Fruit fly (Drosophila melanogaster): Measurements from ENCODE around the gene CG3301.

Gene CG3301

dm6 chr3R:21295004-21295403 is 19.0 kb upstream of the CG3301 start:
- TF ChIP-seq CG7045 (GFP tag; optimal IDR thresholded peaks at IDR 0.05) = peak; percentile 31
- no peak for TF ChIP-seq CG5204 (GFP tag; optimal IDR thresholded peaks at IDR 0.05)
- peak; percentile 11 for TF ChIP-seq toe (GFP tag; optimal IDR thresholded peaks at IDR 0.05)
- TF ChIP-seq Clk (GFP tag; optimal IDR thresholded peaks at IDR 0.05) = peak; percentile 2

DNA sequence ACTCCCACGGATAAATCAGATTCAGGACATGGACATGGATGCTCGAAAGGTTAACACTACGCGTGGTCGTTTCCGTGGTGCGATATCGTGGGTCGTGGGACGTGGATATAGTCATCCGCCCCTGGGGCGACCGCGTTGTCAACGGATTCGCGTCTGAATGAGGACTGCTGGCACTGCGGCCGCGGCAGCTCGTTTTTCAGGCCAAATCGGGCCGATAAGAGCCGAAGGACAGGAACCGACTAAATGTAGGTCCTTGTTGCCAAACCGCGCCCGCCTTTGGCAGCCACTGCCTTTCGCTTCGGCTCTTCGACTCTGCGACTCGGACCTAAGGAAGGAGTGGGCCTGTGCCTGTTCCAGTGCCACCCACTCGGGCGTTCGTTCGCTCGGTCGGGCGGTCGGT is 17.8 kb upstream of the CG3301 start, which contains the start of gene SIFaR:
Gene SIFaR, minus strand, starts transcription at position 166 of the 400 bp plus-strand sequence.
- TF ChIP-seq CG14711 (tag; optimal IDR thresholded peaks at IDR 0.05) (no peak), Crg-1 (GFP tag; optimal IDR thresholded peaks at IDR 0.05) (no peak), cnc (optimal IDR thresholded peaks at IDR 0.05) (no peak), ovo (GFP tag; optimal IDR thresholded peaks at IDR 0.05) (no peak)

- TF ChIP-seq CG1620 (GFP tag; optimal IDR thresholded peaks at IDR 0.05) = no peak
- TF ChIP-seq Clk (GFP tag; optimal IDR thresholded peaks at IDR 0.05) = no peak
Measured at dm6 chr3R:21289071-21289613, 13.1 kb upstream of the CG3301 start.

- TF ChIP-seq tj (GFP tag; optimal IDR thresholded peaks at IDR 0.05) (no peak), CG14711 (tag; optimal IDR thresholded peaks at IDR 0.05) (no peak), Crg-1 (GFP tag; optimal IDR thresholded peaks at IDR 0.05) (no peak), toe (GFP tag; optimal IDR thresholded peaks at IDR 0.05) (no peak), cnc (optimal IDR thresholded peaks at IDR 0.05) (no peak)
Measured at dm6 chr3R:21288462-21288861, 12.4 kb upstream of the CG3301 start.

dm6 chr3R:21282897-21283296 is 6.8 kb upstream of the CG3301 start, which contains the start of gene CG17298:
CG17298 (plus strand) TSS chr3R:21283197.
- no peak for TF ChIP-seq tj (GFP tag; optimal IDR thresholded peaks at IDR 0.05)
- TF ChIP-seq CG14711 (tag; optimal IDR thresholded peaks at IDR 0.05) = no peak
- TF ChIP-seq cnc (optimal IDR thresholded peaks at IDR 0.05) = no peak
- TF ChIP-seq bab1 (GFP tag; optimal IDR thresholded peaks at IDR 0.05) = no peak
- no peak for TF ChIP-seq pad (GFP tag; optimal IDR thresholded peaks at IDR 0.05)
- no peak for TF ChIP-seq Mnt (GFP tag; optimal IDR thresholded peaks at IDR 0.05)

DNA sequence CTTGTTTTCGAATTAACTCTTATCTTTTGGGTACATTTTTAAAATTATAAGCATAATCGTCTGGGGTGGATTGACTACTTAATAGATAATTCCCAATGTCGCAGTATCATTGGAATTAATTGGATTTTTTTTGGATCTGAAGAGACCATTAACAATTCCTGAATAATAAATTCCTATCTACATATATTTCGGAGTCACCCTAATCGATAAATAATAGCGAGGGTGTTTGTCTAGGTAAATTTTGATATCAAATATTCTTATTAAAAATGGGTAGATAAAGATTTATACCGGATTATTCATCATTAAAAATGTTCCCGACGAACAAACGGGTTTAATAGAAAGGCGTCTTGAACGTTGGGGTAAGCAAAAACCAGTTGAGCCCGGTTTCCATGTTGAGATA is 1.2 kb downstream of the CG3301 start:
- TF ChIP-seq kay (GFP tag; ENCODE audit: borderline replicate concordance) = peak; percentile 90
- no peak for TF ChIP-seq Hr96 (GFP tag; optimal IDR thresholded peaks at IDR 0.05)

DNA sequence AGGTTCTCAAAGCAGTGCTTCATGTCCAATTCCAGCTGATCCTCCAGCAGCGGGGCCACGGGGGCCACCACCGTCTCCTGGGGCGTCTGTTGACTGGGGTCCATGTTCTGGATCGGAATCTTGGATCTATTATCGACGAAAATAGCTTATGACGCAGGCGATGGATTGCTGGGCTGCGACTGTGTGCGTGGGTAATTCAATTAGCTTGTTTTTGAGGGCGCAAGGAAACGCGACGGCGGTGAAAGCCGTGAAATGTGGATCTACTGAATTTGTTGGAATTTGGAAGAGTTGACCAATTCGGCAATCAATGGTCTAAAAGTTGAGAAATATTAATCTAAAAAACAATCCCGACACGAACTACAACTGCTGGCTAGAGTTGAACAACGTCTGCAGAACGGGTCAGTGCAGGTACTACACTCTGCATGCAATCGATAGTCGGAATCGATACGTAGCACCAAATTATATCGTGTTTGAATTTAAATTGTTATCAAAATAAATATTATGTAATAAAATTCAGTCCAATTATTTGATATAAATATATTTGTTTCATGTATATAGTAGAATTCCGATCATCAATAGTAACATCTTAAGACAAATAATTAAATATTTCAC is 2.5 kb downstream of the CG3301 start, which contains the start of gene CG3308:
Gene CG3308, minus strand, starts transcription at position 391 of the 612 bp plus-strand sequence.
- peak; percentile 65 for TF ChIP-seq Mnt (GFP tag; optimal IDR thresholded peaks at IDR 0.05)
- TF ChIP-seq kay (GFP tag; ENCODE audit: borderline replicate concordance) = peak; percentile 79
- peak; percentile 51 for TF ChIP-seq CG12768 (GFP tag; optimal IDR thresholded peaks at IDR 0.05)
- no peak for TF ChIP-seq cnc (optimal IDR thresholded peaks at IDR 0.05)
- peak; percentile 56 for TF ChIP-seq CG11617 (GFP tag; optimal IDR thresholded peaks at IDR 0.05)
- TF ChIP-seq CG14711 (tag; optimal IDR thresholded peaks at IDR 0.05) = peak; percentile 51
- TF ChIP-seq bab1 (GFP tag; optimal IDR thresholded peaks at IDR 0.05) = peak; percentile 57
- TF ChIP-seq tj (GFP tag; optimal IDR thresholded peaks at IDR 0.05) = no peak
- peak; percentile 72 for TF ChIP-seq Crg-1 (GFP tag; optimal IDR thresholded peaks at IDR 0.05)
- peak; percentile 60 for TF ChIP-seq pad (GFP tag; optimal IDR thresholded peaks at IDR 0.05)
- TF ChIP-seq CG7045 (GFP tag; optimal IDR thresholded peaks at IDR 0.05) = peak; percentile 48
- peak; percentile 64 for TF ChIP-seq cic (GFP tag; optimal IDR thresholded peaks at IDR 0.05)
- peak; percentile 54 for TF ChIP-seq Hr96 (GFP tag; optimal IDR thresholded peaks at IDR 0.05)
- no peak for TF ChIP-seq CG5204 (GFP tag; optimal IDR thresholded peaks at IDR 0.05)
- TF ChIP-seq CG33017 (tag; optimal IDR thresholded peaks at IDR 0.05) = peak; percentile 52
- peak; percentile 66 for TF ChIP-seq CG1620 (GFP tag; optimal IDR thresholded peaks at IDR 0.05)
- TF ChIP-seq ovo (GFP tag; optimal IDR thresholded peaks at IDR 0.05) = no peak
- TF ChIP-seq toe (GFP tag; optimal IDR thresholded peaks at IDR 0.05) = peak; percentile 40
- peak; percentile 12 for TF ChIP-seq Clk (GFP tag; optimal IDR thresholded peaks at IDR 0.05)
- peak; percentile 69 for TF ChIP-seq CG7101 (tag; optimal IDR thresholded peaks at IDR 0.05)

dm6 chr3R:21271208-21271607 is 4.8 kb downstream of the CG3301 start:
- TF ChIP-seq Clk (GFP tag; optimal IDR thresholded peaks at IDR 0.05) (no peak), CG1620 (GFP tag; optimal IDR thresholded peaks at IDR 0.05) (no peak), cic (GFP tag; optimal IDR thresholded peaks at IDR 0.05) (no peak), Hr96 (GFP tag; optimal IDR thresholded peaks at IDR 0.05) (no peak), CG5204 (GFP tag; optimal IDR thresholded peaks at IDR 0.05) (no peak), cnc (optimal IDR thresholded peaks at IDR 0.05) (no peak), CG7101 (tag; optimal IDR thresholded peaks at IDR 0.05) (no peak), tj (GFP tag; optimal IDR thresholded peaks at IDR 0.05) (no peak)

Measured in whole organism, adult.